Fruit fly (Drosophila melanogaster): Measurements from ENCODE around the gene glo.

The glo gene

dm6 chr3R:11778879-11779278, 40.3 kb downstream of the glo start (continued):
- no peak for TF ChIP-seq unpg (GFP tag; optimal IDR thresholded peaks at IDR 0.05)
- TF ChIP-seq schlank (tag; optimal IDR thresholded peaks at IDR 0.05), result no peak
- TF ChIP-seq CG7271 (tag; optimal IDR thresholded peaks at IDR 0.05), result no peak
- TF ChIP-seq ash1 (GFP tag; optimal IDR thresholded peaks at IDR 0.05), result no peak
- TF ChIP-seq Adf1 (GFP tag; IDR thresholded peaks at IDR 0.05), result no peak
- TF ChIP-seq Xrp1 (GFP tag; IDR thresholded peaks at IDR 0.05), result 0 out of 2 replicates have a peak, but pooled peaks have one; percentile 4
- 0 out of 2 replicates have a peak, but pooled peaks have one; percentile 19 for TF ChIP-seq ara (GFP tag; IDR thresholded peaks at IDR 0.05)
- TF ChIP-seq slp2 (GFP tag; optimal IDR thresholded peaks at IDR 0.05), result no peak
- TF ChIP-seq CG1647 (GFP tag; optimal IDR thresholded peaks at IDR 0.05), result no peak
- TF ChIP-seq fru (optimal IDR thresholded peaks at IDR 0.05), result no peak
- no peak for TF ChIP-seq Tbp (GFP tag; optimal IDR thresholded peaks at IDR 0.05)
- TF ChIP-seq CG12769 (tag; optimal IDR thresholded peaks at IDR 0.05), result peak; percentile 66
- no peak for TF ChIP-seq slou (GFP tag; optimal IDR thresholded peaks at IDR 0.05)
- no peak for TF ChIP-seq z (GFP tag; IDR thresholded peaks at IDR 0.05)
- peak; percentile 37; the same call in 1 of the 2 replicates for TF ChIP-seq sisA (GFP tag; IDR thresholded peaks at IDR 0.05)
- no peak for TF ChIP-seq CG16813 (GFP tag; IDR thresholded peaks at IDR 0.05; ENCODE audit: partially characterized antibody)
- no peak for TF ChIP-seq sim (GFP tag; IDR thresholded peaks at IDR 0.05)
- peak; percentile 34; the same call in 1 of the 3 replicates for TF ChIP-seq Opbp (GFP tag; IDR thresholded peaks at IDR 0.05; ENCODE audit: partially characterized antibody)
- no peak for TF ChIP-seq CG8924 (tag; optimal IDR thresholded peaks at IDR 0.05)
- no peak for TF ChIP-seq cato (GFP tag; optimal IDR thresholded peaks at IDR 0.05; ENCODE audit: borderline replicate concordance)
- no peak for TF ChIP-seq grn (GFP tag; optimal IDR thresholded peaks at IDR 0.05)
- peak; percentile 42 for TF ChIP-seq HLHmδ (GFP tag; optimal IDR thresholded peaks at IDR 0.05)
- TF ChIP-seq inv (GFP tag; IDR thresholded peaks at IDR 0.05; ENCODE audit: partially characterized antibody), result no peak
- no peak for TF ChIP-seq Side (GFP tag; optimal IDR thresholded peaks at IDR 0.05)
- TF ChIP-seq Drgx (GFP tag; IDR thresholded peaks at IDR 0.05), result peak; percentile 57; the same call in 1 of the 2 replicates
- no peak for TF ChIP-seq CG10543 (GFP tag; optimal IDR thresholded peaks at IDR 0.05)
- no peak for TF ChIP-seq sug (tag; optimal IDR thresholded peaks at IDR 0.05)
- 0 out of 2 replicates have a peak, but pooled peaks have one; percentile 20 for TF ChIP-seq sna (GFP tag; IDR thresholded peaks at IDR 0.05; ENCODE audit: partially characterized antibody)
- peak; percentile 63; the same call in 3 of the 4 replicates for TF ChIP-seq Gug (GFP tag; IDR thresholded peaks at IDR 0.05)
- TF ChIP-seq onecut (GFP tag; IDR thresholded peaks at IDR 0.05), result no peak
- TF ChIP-seq CG12236 (GFP tag; optimal IDR thresholded peaks at IDR 0.05), result no peak
- no peak for TF ChIP-seq pita (GFP tag; optimal IDR thresholded peaks at IDR 0.05)
- no peak for TF ChIP-seq CG11093 (GFP tag; IDR thresholded peaks at IDR 0.05)
- TF ChIP-seq CG7839 (tag; optimal IDR thresholded peaks at IDR 0.05), result no peak
- TF ChIP-seq TFAM (GFP tag; optimal IDR thresholded peaks at IDR 0.05), result no peak
- TF ChIP-seq HLH54F (GFP tag; optimal IDR thresholded peaks at IDR 0.05), result no peak
- no peak for TF ChIP-seq CG17385 (GFP tag; optimal IDR thresholded peaks at IDR 0.05)
- TF ChIP-seq dimm (GFP tag; IDR thresholded peaks at IDR 0.05), result no peak
- TF ChIP-seq Jarid2 (GFP tag; optimal IDR thresholded peaks at IDR 0.05), result no peak
- TF ChIP-seq CG14667 (GFP tag; IDR thresholded peaks at IDR 0.05), result no peak
- 0 out of 2 replicates have a peak, but pooled peaks have one; percentile 20 for TF ChIP-seq bbx (GFP tag; IDR thresholded peaks at IDR 0.05; ENCODE audit: partially characterized antibody)
- TF ChIP-seq CG9797 (GFP tag; optimal IDR thresholded peaks at IDR 0.05), result no peak
- no peak for TF ChIP-seq CG12391 (tag; optimal IDR thresholded peaks at IDR 0.05)
- TF ChIP-seq CG18476 (GFP tag; optimal IDR thresholded peaks at IDR 0.05), result no peak
- no peak for TF ChIP-seq tin (GFP tag; optimal IDR thresholded peaks at IDR 0.05)
- TF ChIP-seq yki (optimal IDR thresholded peaks at IDR 0.05), result no peak
- no peak for TF ChIP-seq CG1024 (GFP tag; IDR thresholded peaks at IDR 0.05)
- TF ChIP-seq CG11085 (GFP tag; IDR thresholded peaks at IDR 0.05), result no peak
- TF ChIP-seq otp (GFP tag; IDR thresholded peaks at IDR 0.05), result 0 out of 3 replicates have a peak, but pooled peaks have one; percentile 5
- peak; percentile 21; the same call in 1 of the 2 replicates for TF ChIP-seq CG14441 (GFP tag; IDR thresholded peaks at IDR 0.05)
- no peak for TF ChIP-seq caup (GFP tag; optimal IDR thresholded peaks at IDR 0.05; ENCODE audit: severe bottlenecking)
- TF ChIP-seq disco-r (GFP tag; optimal IDR thresholded peaks at IDR 0.05), result no peak
